Worm (Caenorhabditis elegans): ENCODE measurements around the gene kvs-4.

ce11 chrIII:11053603-11054002, 41.2 kb downstream of the kvs-4 start:
- TF ChIP-seq T22C8.4 (GFP tag; IDR thresholded peaks at IDR 0.05) (no peak), ref-1 (GFP tag; conservative IDR thresholded peaks at IDR 0.05) (no peak), ztf-29 (GFP tag; IDR thresholded peaks at IDR 0.05) (no peak)

Data from whole organism, midembryonic.